Worm (Caenorhabditis elegans) whole organism, late embryonic: ENCODE measurements around the gene twk-48.

Experiments used
- C38D4.7 ChIP-seq: fragments of 200-800 bp; sonication (Bioruptor generic); optimal IDR thresholded peaks from 2 replicates; lab custom pipeline; 2018; ENCODE audit warnings: mild to moderate bottlenecking, missing genetic modification characterization, moderate library complexity, missing compliant biosample characterization
- Y22D7AL.16 ChIP-seq: sonication (generic microtip); optimal IDR thresholded peaks from 2 replicates; lab custom pipeline; 2016; ENCODE audit warnings: missing genetic modification characterization, missing compliant biosample characterization
- ama-1 ChIP-seq: fragments of 150-350 bp; optimal IDR thresholded peaks from 2 replicates; lab custom pipeline; 2014
- ceh-19 ChIP-seq: fragments of 200-800 bp; sonication (Bioruptor generic); optimal IDR thresholded peaks from 2 replicates; lab custom pipeline; 2018; ENCODE audit warnings: mild to moderate bottlenecking, missing genetic modification characterization, missing compliant biosample characterization
- ceh-48 ChIP-seq: sonication (generic microtip); optimal IDR thresholded peaks from 2 replicates; lab custom pipeline; 2016; ENCODE audit warnings: missing genetic modification characterization, inconsistent platforms, missing compliant biosample characterization
- ceh-9 ChIP-seq: sonication (generic microtip); optimal IDR thresholded peaks from 2 replicates; lab custom pipeline; 2016; ENCODE audit warnings: mild to moderate bottlenecking, missing genetic modification characterization, inconsistent platforms, missing compliant biosample characterization
- nhr-11 ChIP-seq: fragments of 150-350 bp; optimal IDR thresholded peaks from 2 replicates; lab custom pipeline; 2014; ENCODE audit warnings: missing biosample characterization, missing genetic modification characterization
- pag-3 ChIP-seq: sonication (generic microtip); optimal IDR thresholded peaks from 2 replicates; lab custom pipeline; 2016; ENCODE audit warnings: missing compliant biosample characterization, missing genetic modification characterization, borderline replicate concordance
- pha-4 ChIP-seq: fragments of 150-350 bp; optimal IDR thresholded peaks from 2 replicates; lab custom pipeline; 2018; ENCODE audit warnings: missing biosample characterization, missing genetic modification reagents, missing genetic modification characterization
- pqm-1 ChIP-seq: sonication (generic microtip); optimal IDR thresholded peaks from 2 replicates; lab custom pipeline; 2016; ENCODE audit warnings: missing genetic modification characterization, missing compliant biosample characterization
- sdc-2 ChIP-seq: sonication (generic microtip); optimal IDR thresholded peaks from 2 replicates; lab custom pipeline; 2016; ENCODE audit warnings: missing genotype, missing genetic modification characterization, missing compliant biosample characterization
- ttx-3 ChIP-seq: sonication (generic microtip); optimal IDR thresholded peaks from 2 replicates; lab custom pipeline; 2016; ENCODE audit warnings: missing genetic modification reagents, missing genetic modification characterization, missing compliant biosample characterization

DNA sequence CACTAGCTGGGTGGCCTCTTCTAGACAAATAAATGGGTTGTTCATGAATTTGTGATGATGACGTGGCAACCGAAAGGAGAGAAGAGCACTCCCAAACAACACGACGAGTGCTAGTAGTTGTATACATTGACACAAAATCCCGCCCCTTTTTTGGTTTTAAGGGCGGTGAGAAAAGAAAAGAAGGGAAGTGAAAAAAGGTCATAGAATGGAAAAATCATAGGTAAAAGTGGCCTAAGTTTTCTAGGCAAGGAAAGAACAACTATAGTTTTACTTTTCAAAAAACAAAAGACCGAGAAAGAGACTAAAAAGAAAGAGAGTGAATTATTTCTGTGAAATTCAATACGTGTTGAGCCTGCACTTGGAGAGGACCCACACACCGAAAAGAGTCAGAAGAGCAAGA is 18.3 kb downstream of the twk-48 start, which contains the start of gene ZK757.2:
- TF ChIP-seq ttx-3 (tag; lab: Kevin White, UChicago) (no peak), nhr-11 (no peak), ama-1 (lab: Kevin White, UChicago) (no peak), sdc-2 (tag; lab: Kevin White, UChicago) (no peak), ceh-9 (tag; lab: Kevin White, UChicago) (no peak), pqm-1 (tag; lab: Kevin White, UChicago) (no peak), ceh-48 (no peak), pha-4 (tag; lab: Kevin White, UChicago) (no peak), C38D4.7 (GFP tag; lab: Kevin White, UChicago) (no peak), Y22D7AL.16 (no peak), pag-3 (tag; lab: Kevin White, UChicago) (no peak), ceh-19 (GFP tag; lab: Kevin White, UChicago) (no peak)
